Worm (Caenorhabditis elegans) whole organism, young adult: Measurements from ENCODE around the gene clec-165.

Experiments
- B0019.2 ChIP-seq: fragments of 200-800 bp; sonication (Bioruptor generic); conservative IDR thresholded peaks from 2 replicates; pipeline ENCODE4 v1.3.6; 2022; ENCODE audit warnings: missing genetic modification reagents, missing genetic modification characterization, missing compliant biosample characterization
- F22D6.2 ChIP-seq: sonication (generic microtip); optimal IDR thresholded peaks from 2 replicates; lab custom pipeline; 2016; ENCODE audit warnings: mild to moderate bottlenecking, missing genetic modification characterization, missing compliant biosample characterization
- F49E8.2 ChIP-seq: sonication (generic microtip); optimal IDR thresholded peaks from 3 replicates; lab custom pipeline; 2017; ENCODE audit warnings: missing genetic modification characterization, mild to moderate bottlenecking, missing compliant biosample characterization, antibody characterized with exemption, moderate library complexity; ENCODE audit not compliant: insufficient read depth
- F57C9.4 ChIP-seq: sonication (generic microtip); optimal IDR thresholded peaks from 2 replicates; lab custom pipeline; 2017; ENCODE audit warnings: mild to moderate bottlenecking, missing genetic modification characterization, missing compliant biosample characterization
- Y56A3A.18 ChIP-seq: fragments of 200-800 bp; sonication (Bioruptor generic); IDR thresholded peaks from 2 replicates; pipeline ENCODE4 v1.3.6; 2022; ENCODE audit warnings: missing genetic modification reagents, missing genetic modification characterization, missing compliant biosample characterization
- Y67H2A.10 ChIP-seq: fragments of 200-800 bp; sonication (Bioruptor generic); conservative IDR thresholded peaks from 2 replicates; pipeline ENCODE4 v1.3.6; 2022; ENCODE audit warnings: missing genetic modification reagents, missing genetic modification characterization, missing compliant biosample characterization
- Y79H2A.3 ChIP-seq: fragments of 200-800 bp; sonication (Bioruptor generic); conservative IDR thresholded peaks from 2 replicates; pipeline ENCODE4 v1.3.6; 2022; ENCODE audit warnings: missing genetic modification reagents, missing genetic modification characterization, missing compliant biosample characterization
- aptf-3 ChIP-seq: fragments of 200-800 bp; sonication (Bioruptor generic); IDR thresholded peaks from 2 replicates; pipeline ENCODE4 v1.3.6; 2022; ENCODE audit warnings: missing genetic modification characterization, missing compliant biosample characterization
- attf-3 ChIP-seq: fragments of 200-800 bp; sonication (Bioruptor generic); conservative IDR thresholded peaks from 2 replicates; pipeline ENCODE4 v1.3.6; 2022; ENCODE audit warnings: missing genetic modification reagents, missing genetic modification characterization, missing compliant biosample characterization
- attf-5 ChIP-seq: fragments of 200-800 bp; sonication (Bioruptor generic); optimal IDR thresholded peaks from 2 replicates; lab custom pipeline; 2018; ENCODE audit warnings: mild to moderate bottlenecking, missing genetic modification characterization, missing compliant biosample characterization
- bed-2 ChIP-seq: fragments of 200-800 bp; sonication (Bioruptor generic); IDR thresholded peaks from 2 replicates; pipeline ENCODE4 v1.3.6; 2022; ENCODE audit warnings: missing genetic modification reagents, missing genetic modification characterization, missing compliant biosample characterization
- cebp-1 ChIP-seq, 2 experiments: fragments of 200-800 bp in 1 of 2; sonication (Bioruptor generic) in 1 of 2; sonication (generic microtip) in 1 of 2; IDR thresholded peaks in 1 of 2; optimal IDR thresholded peaks in 1 of 2; 2 replicates each; pipeline versions ENCODE4 v1.3.6 to Lab custom; 2017 to 2022; ENCODE audit warnings: missing compliant biosample characterization in 2 of 2, missing genetic modification characterization in 2 of 2, mild to moderate bottlenecking in 1 of 2, missing genetic modification reagents in 1 of 2, moderate library complexity in 1 of 2
- cebp-2 ChIP-seq: fragments of 200-800 bp; sonication (Bioruptor generic); IDR thresholded peaks from 2 replicates; pipeline ENCODE4 v1.3.6; 2022; ENCODE audit warnings: missing genetic modification characterization, missing compliant biosample characterization
- ceh-27 ChIP-seq: fragments of 200-800 bp; sonication (Bioruptor generic); optimal IDR thresholded peaks from 2 replicates; lab custom pipeline; 2018; ENCODE audit warnings: mild to moderate bottlenecking, missing genetic modification characterization, moderate library complexity, missing compliant biosample characterization
- ceh-79 ChIP-seq: sonication (generic microtip); optimal IDR thresholded peaks from 2 replicates; lab custom pipeline; 2017; ENCODE audit warnings: mild to moderate bottlenecking, missing genetic modification characterization, missing compliant biosample characterization
- chd-7 ChIP-seq: sonication (generic microtip); optimal IDR thresholded peaks from 2 replicates; lab custom pipeline; 2016; ENCODE audit warnings: mild to moderate bottlenecking, missing genetic modification characterization, moderate library complexity, missing compliant biosample characterization
- die-1 ChIP-seq: sonication (generic microtip); optimal IDR thresholded peaks from 2 replicates; lab custom pipeline; 2016; ENCODE audit warnings: missing genotype, mild to moderate bottlenecking, missing genetic modification characterization, missing compliant biosample characterization
- dox-1 ChIP-seq: fragments of 200-800 bp; sonication (Bioruptor generic); IDR thresholded peaks from 2 replicates; pipeline ENCODE4 v1.3.6; 2022; ENCODE audit warnings: missing genetic modification reagents, missing genetic modification characterization, missing compliant biosample characterization
- dpl-1 ChIP-seq: fragments of 150-350 bp; optimal IDR thresholded peaks from 2 replicates; lab custom pipeline; 2014; ENCODE audit warnings: missing biosample characterization, missing genetic modification reagents, missing genetic modification characterization
- egrh-3 ChIP-seq: fragments of 200-800 bp; sonication (Bioruptor generic); IDR thresholded peaks from 2 replicates; pipeline ENCODE4 v1.3.6; 2022; ENCODE audit warnings: missing genetic modification reagents, missing genetic modification characterization, missing compliant biosample characterization
- ekl-4 ChIP-seq: fragments of 200-800 bp; sonication (Bioruptor generic); IDR thresholded peaks from 2 replicates; pipeline ENCODE4 v1.3.6; 2022; ENCODE audit warnings: missing genetic modification reagents, missing genetic modification characterization, missing compliant biosample characterization
- gei-17 ChIP-seq: fragments of 200-800 bp; sonication (Bioruptor generic); optimal IDR thresholded peaks from 2 replicates; lab custom pipeline; 2018; ENCODE audit warnings: mild to moderate bottlenecking, missing genetic modification characterization, missing compliant biosample characterization
- him-1 ChIP-seq: sonication (generic microtip); optimal IDR thresholded peaks from 2 replicates; lab custom pipeline; 2016; ENCODE audit warnings: missing genotype, missing genetic modification reagents, missing genetic modification characterization, missing compliant biosample characterization
- hsf-1 ChIP-seq: fragments of 200-800 bp; sonication (Bioruptor generic); IDR thresholded peaks from 2 replicates; pipeline ENCODE4 v1.3.6; 2022; ENCODE audit warnings: missing genetic modification reagents, missing genetic modification characterization, missing compliant biosample characterization
- let-526 ChIP-seq: fragments of 200-800 bp; sonication (Bioruptor generic); IDR thresholded peaks from 2 replicates; pipeline ENCODE4 v1.3.6; 2022; ENCODE audit warnings: missing genetic modification reagents, missing genetic modification characterization, missing compliant biosample characterization
- lin-40 ChIP-seq: sonication (generic microtip); optimal IDR thresholded peaks from 2 replicates; lab custom pipeline; 2016; ENCODE audit warnings: missing genetic modification characterization, mild to moderate bottlenecking, missing compliant biosample characterization, missing genotype, missing genetic modification reagents
- lin-54 ChIP-seq: fragments of 200-800 bp; sonication (Bioruptor generic); optimal IDR thresholded peaks from 2 replicates; lab custom pipeline; 2018; ENCODE audit warnings: mild to moderate bottlenecking, missing genetic modification characterization, missing compliant biosample characterization
- lsl-1 ChIP-seq: fragments of 200-800 bp; sonication (Bioruptor generic); optimal IDR thresholded peaks from 2 replicates; lab custom pipeline; 2018; ENCODE audit warnings: mild to moderate bottlenecking, missing genetic modification characterization, moderate library complexity, missing compliant biosample characterization
- madf-6 ChIP-seq: fragments of 200-800 bp; sonication (Bioruptor generic); IDR thresholded peaks from 2 replicates; pipeline ENCODE4 v1.3.6; 2022; ENCODE audit warnings: missing genetic modification reagents, missing genetic modification characterization, missing compliant biosample characterization
- mcd-1 ChIP-seq: fragments of 200-800 bp; sonication (Bioruptor generic); IDR thresholded peaks from 2 replicates; pipeline ENCODE4 v1.3.6; 2022; ENCODE audit warnings: missing genetic modification reagents, missing genetic modification characterization, missing compliant biosample characterization
- mes-4 ChIP-seq: sonication (generic microtip); optimal IDR thresholded peaks from 2 replicates; lab custom pipeline; 2016; ENCODE audit warnings: missing genotype, missing genetic modification characterization, missing compliant biosample characterization
- mxl-1 ChIP-seq: sonication (generic microtip); optimal IDR thresholded peaks from 2 replicates; lab custom pipeline; 2016; ENCODE audit warnings: missing genetic modification characterization, missing compliant biosample characterization
- nfya-1 ChIP-seq: sonication (generic microtip); optimal IDR thresholded peaks from 2 replicates; lab custom pipeline; 2017; ENCODE audit warnings: antibody characterized with exemption, missing compliant biosample characterization, missing genetic modification characterization, borderline replicate concordance; ENCODE audit not compliant: insufficient read depth
- nfyb-1 ChIP-seq: fragments of 200-800 bp; sonication (Bioruptor generic); IDR thresholded peaks from 2 replicates; pipeline ENCODE4 v1.3.6; 2022; ENCODE audit warnings: missing genetic modification reagents, missing genetic modification characterization, missing compliant biosample characterization
- pha-4 ChIP-seq: fragments of 150-350 bp; sonication (generic microtip); optimal IDR thresholded peaks from 2 replicates; lab custom pipeline; 2014; ENCODE audit warnings: missing biosample characterization, missing genetic modification reagents, missing genetic modification characterization
- rpc-1 ChIP-seq, 2 experiments: fragments of 150-350 bp in 1 of 2; sonication (generic microtip) in 1 of 2; optimal IDR thresholded peaks; 2 replicates each; lab custom pipeline; 2014 to 2018; ENCODE audit warnings: missing biosample characterization in 1 of 2, missing genetic modification characterization in 1 of 2, missing genetic modification reagents in 1 of 2, missing genotype in 1 of 2
- snpc-1.1 ChIP-seq: sonication (generic microtip); optimal IDR thresholded peaks from 2 replicates; lab custom pipeline; 2017; ENCODE audit warnings: missing genetic modification characterization, mild to moderate bottlenecking, missing compliant biosample characterization, antibody characterized with exemption, moderate library complexity, missing genotype, missing genetic modification reagents; ENCODE audit not compliant: insufficient read depth
- tbx-9 ChIP-seq: sonication (generic microtip); optimal IDR thresholded peaks from 2 replicates; lab custom pipeline; 2016; ENCODE audit warnings: borderline replicate concordance, missing genetic modification characterization, inconsistent platforms, missing compliant biosample characterization
- unc-62 ChIP-seq: fragments of 150-350 bp; optimal IDR thresholded peaks from 2 replicates; lab custom pipeline; 2014; ENCODE audit warnings: missing biosample characterization, missing genetic modification reagents, missing genetic modification characterization
- xnd-1 ChIP-seq: sonication (generic microtip); optimal IDR thresholded peaks from 2 replicates; lab custom pipeline; 2016; ENCODE audit warnings: missing genotype, missing genetic modification reagents, missing genetic modification characterization, missing compliant biosample characterization
- zim-3 ChIP-seq: sonication (generic microtip); optimal IDR thresholded peaks from 2 replicates; lab custom pipeline; 2017; ENCODE audit warnings: mild to moderate bottlenecking, missing genetic modification characterization, moderate library complexity, missing compliant biosample characterization
- ztf-22 ChIP-seq: fragments of 200-800 bp; sonication (Bioruptor generic); optimal IDR thresholded peaks from 2 replicates; lab custom pipeline; 2018; ENCODE audit warnings: mild to moderate bottlenecking, missing genetic modification characterization, moderate library complexity, missing compliant biosample characterization
- ztf-25 ChIP-seq: fragments of 200-800 bp; sonication (Bioruptor generic); IDR thresholded peaks from 2 replicates; pipeline ENCODE4 v1.3.6; 2022; ENCODE audit warnings: missing genetic modification reagents, missing genetic modification characterization, missing compliant biosample characterization
- ztf-26 ChIP-seq: sonication (generic microtip); optimal IDR thresholded peaks from 2 replicates; lab custom pipeline; 2017; ENCODE audit warnings: missing genetic modification characterization, missing compliant biosample characterization

Gene clec-165

ce11 chrIV:1277067-1277466 is 30.4 kb upstream of the clec-165 start (continued):
- TF ChIP-seq madf-6 (GFP tag; lab: Robert Waterston, UW) (peak; percentile 90), mes-4 (tag; lab: Kevin White, UChicago) (no peak), dox-1 (GFP tag; lab: Robert Waterston, UW) (peak; percentile 25; the same call in 1 of the 2 replicates), gei-17 (GFP tag; lab: Kevin White, UChicago) (no peak), Y67H2A.10 (GFP tag; lab: Robert Waterston, UW) (no peak), F57C9.4 (tag; lab: Kevin White, UChicago) (no peak), B0019.2 (peak; percentile 83), zim-3 (tag; lab: Kevin White, UChicago) (no peak), mcd-1 (GFP tag; lab: Robert Waterston, UW) (peak; percentile 25; the same call in 1 of the 2 replicates), ztf-25 (GFP tag; lab: Robert Waterston, UW) (no peak), xnd-1 (tag; lab: Kevin White, UChicago) (peak; percentile 75), cebp-2 (GFP tag; lab: Robert Waterston, UW) (no peak), ekl-4 (no peak), him-1 (tag; lab: Kevin White, UChicago) (no peak), F22D6.2 (tag; lab: Kevin White, UChicago) (no peak), attf-3 (no peak), egrh-3 (GFP tag; lab: Robert Waterston, UW) (no peak), Y79H2A.3 (GFP tag; lab: Robert Waterston, UW) (no peak), hsf-1 (peak; percentile 22; the same call in 1 of the 2 replicates), nfya-1 (tag; lab: Kevin White, UChicago) (no peak), attf-5 (GFP tag; lab: Kevin White, UChicago) (no peak), ztf-26 (tag; lab: Kevin White, UChicago) (no peak), ztf-22 (GFP tag; lab: Kevin White, UChicago) (no peak), let-526 (GFP tag; lab: Robert Waterston, UW) (no peak), dpl-1 (peak; percentile 54), nfyb-1 (GFP tag; lab: Robert Waterston, UW) (no peak), Y56A3A.18 (GFP tag; lab: Robert Waterston, UW) (no peak), aptf-3 (GFP tag; lab: Robert Waterston, UW) (no peak), rpc-1 (optimal IDR thresholded peaks at IDR 0.05; lab: Kevin White, UChicago) (no peak), rpc-1 (tag; optimal IDR thresholded peaks at IDR 0.05; lab: Kevin White, UChicago) (no peak), lin-54 (GFP tag; lab: Kevin White, UChicago) (peak; percentile 59)

ce11 chrIV:1275910-1276309 is 29.2 kb upstream of the clec-165 start:
- TF ChIP-seq lsl-1 (GFP tag; lab: Kevin White, UChicago) (peak; percentile 63), pha-4 (tag; lab: Kevin White, UChicago) (no peak), chd-7 (tag; lab: Kevin White, UChicago) (no peak), mcd-1 (GFP tag; lab: Robert Waterston, UW) (0 out of 2 replicates have a peak, but pooled peaks have one; percentile 11), egrh-3 (GFP tag; lab: Robert Waterston, UW) (no peak), lin-54 (GFP tag; lab: Kevin White, UChicago) (peak; percentile 18), bed-2 (GFP tag; lab: Robert Waterston, UW) (no peak), ceh-27 (no peak), mxl-1 (tag; lab: Kevin White, UChicago) (no peak), ceh-79 (tag; lab: Kevin White, UChicago) (no peak), madf-6 (GFP tag; lab: Robert Waterston, UW) (no peak), lin-40 (no peak), F49E8.2 (tag; lab: Kevin White, UChicago) (no peak), ztf-26 (tag; lab: Kevin White, UChicago) (no peak), tbx-9 (tag; lab: Kevin White, UChicago) (no peak), snpc-1.1 (no peak), cebp-1 (GFP tag; IDR thresholded peaks at IDR 0.05; lab: Robert Waterston, UW) (no peak), cebp-1 (tag; optimal IDR thresholded peaks at IDR 0.05; lab: Kevin White, UChicago) (peak; percentile 82), unc-62 (no peak), B0019.2 (peak; percentile 89), die-1 (tag; lab: Kevin White, UChicago) (no peak)
